Fruit fly (Drosophila melanogaster) whole organism, wandering third instar larva: ENCODE data around the gene CG33223.

ENCODE experiments used
- Abd-B ChIP-seq: fragments of >200 bp; optimal IDR thresholded peaks from 2 replicates; lab custom pipeline; 2017; ENCODE audit warnings: missing biosample characterization, missing genetic modification characterization
- CG32264 ChIP-seq: fragments of 200-800 bp; sonication (Bioruptor generic); optimal IDR thresholded peaks from 2 replicates; lab custom pipeline; 2016; ENCODE audit warnings: missing biosample characterization, missing genetic modification characterization
- Dfd ChIP-seq: fragments of >200 bp; optimal IDR thresholded peaks from 2 replicates; lab custom pipeline; 2017; ENCODE audit warnings: missing biosample characterization, missing genetic modification characterization
- Dif ChIP-seq: fragments of 200-275, 200-300 bp; sonication (Bioruptor generic); optimal IDR thresholded peaks from 2 replicates; lab custom pipeline; 2018; ENCODE audit warnings: missing biosample characterization, missing genetic modification characterization; ENCODE audit not compliant: partially characterized antibody
- HLH106 ChIP-seq: fragments of 200-800 bp; optimal IDR thresholded peaks from 3 replicates; lab custom pipeline; 2019; ENCODE audit warnings: missing biosample characterization, mild to moderate bottlenecking, missing genetic modification characterization, moderate library complexity
- Hnf4 ChIP-seq: fragments of 200-800 bp; sonication (Bioruptor generic); optimal IDR thresholded peaks from 2 replicates; lab custom pipeline; 2016; ENCODE audit warnings: missing biosample characterization, mild to moderate bottlenecking, missing genetic modification characterization
- Jra ChIP-seq: sonication (Bioruptor generic); optimal IDR thresholded peaks from 2 replicates; lab custom pipeline; 2016; ENCODE audit warnings: missing biosample characterization, missing genetic modification characterization
- Mio ChIP-seq: sonication (Bioruptor generic); optimal IDR thresholded peaks from 2 replicates; lab custom pipeline; 2016; ENCODE audit warnings: missing biosample characterization, missing genetic modification characterization
- Myc ChIP-seq: fragments of >200 bp; optimal IDR thresholded peaks from 2 replicates; lab custom pipeline; 2017
- OdsH ChIP-seq: fragments of 200-800 bp; sonication (Bioruptor generic); optimal IDR thresholded peaks from 2 replicates; lab custom pipeline; 2016; ENCODE audit warnings: missing biosample characterization, mild to moderate bottlenecking, missing genetic modification characterization
- Rel ChIP-seq, 2 experiments: fragments of 200-800 bp; sonication (Bioruptor generic) in 1 of 2; optimal IDR thresholded peaks; 2 replicates in 1 of 2; 3 replicates in 1 of 2; lab custom pipeline; 2016 to 2019; ENCODE audit warnings: mild to moderate bottlenecking in 2 of 2, missing biosample characterization in 2 of 2, missing genetic modification characterization in 2 of 2, moderate library complexity in 1 of 2
- Vsx2 ChIP-seq: fragments of 200-300, 225-300 bp; sonication (Bioruptor generic); optimal IDR thresholded peaks from 2 replicates; lab custom pipeline; 2018; ENCODE audit warnings: missing biosample characterization, missing genetic modification characterization; ENCODE audit not compliant: partially characterized antibody
- br ChIP-seq: fragments of 200-800 bp; sonication (Bioruptor generic); optimal IDR thresholded peaks from 2 replicates; lab custom pipeline; 2016; ENCODE audit warnings: missing biosample characterization, missing genetic modification characterization
- dl ChIP-seq, 2 experiments: fragments of 175-275, 200-275 bp in 1 of 2; fragments of 200-275 bp in 1 of 2; sonication (Bioruptor generic); optimal IDR thresholded peaks; lab custom pipeline; 2018; ENCODE audit warnings: mild to moderate bottlenecking in 2 of 2, missing biosample characterization in 2 of 2, missing genetic modification characterization in 2 of 2, moderate library complexity in 2 of 2; ENCODE audit not compliant: partially characterized antibody in 2 of 2, insufficient read depth in 1 of 2
- dmrt93B ChIP-seq: fragments of 200-800 bp; sonication (Bioruptor generic); optimal IDR thresholded peaks from 2 replicates; lab custom pipeline; 2018; ENCODE audit warnings: missing biosample characterization, mild to moderate bottlenecking, missing genetic modification characterization
- dsf ChIP-seq: sonication (Bioruptor generic); optimal IDR thresholded peaks from 2 replicates; lab custom pipeline; 2016; ENCODE audit warnings: missing biosample characterization, missing genetic modification characterization, borderline replicate concordance
- foxo ChIP-seq, 2 experiments: fragments of 200-800 bp; sonication (Bioruptor generic); optimal IDR thresholded peaks; 2 replicates in 1 of 2; 3 replicates in 1 of 2; lab custom pipeline; 2016 to 2017; ENCODE audit warnings: missing biosample characterization in 2 of 2, missing genetic modification characterization in 2 of 2
- h ChIP-seq: fragments of 200-800 bp; sonication (Bioruptor generic); optimal IDR thresholded peaks from 3 replicates; lab custom pipeline; 2016; ENCODE audit warnings: missing biosample characterization, mild to moderate bottlenecking, missing genetic modification characterization
- jim ChIP-seq: fragments of 175-275, 200-325 bp; sonication (Bioruptor generic); optimal IDR thresholded peaks from 2 replicates; lab custom pipeline; 2016; ENCODE audit warnings: missing biosample characterization, mild to moderate bottlenecking, missing genetic modification characterization
- lola ChIP-seq: fragments of >200 bp; optimal IDR thresholded peaks from 2 replicates; lab custom pipeline; 2017; ENCODE audit warnings: missing biosample characterization, missing genetic modification characterization
- pan ChIP-seq: fragments of >200 bp; optimal IDR thresholded peaks from 2 replicates; lab custom pipeline; 2017
- psq ChIP-seq: fragments of 200-800 bp; sonication (Bioruptor generic); optimal IDR thresholded peaks from 3 replicates; lab custom pipeline; 2017; ENCODE audit warnings: missing biosample characterization, mild to moderate bottlenecking, missing genetic modification characterization, moderate library complexity
- rgr ChIP-seq: fragments of 200-800 bp; sonication (Bioruptor generic); optimal IDR thresholded peaks from 3 replicates; lab custom pipeline; 2016; ENCODE audit warnings: missing biosample characterization, mild to moderate bottlenecking, missing genetic modification characterization
- sage ChIP-seq: fragments of 200-800 bp; sonication (Bioruptor generic); optimal IDR thresholded peaks from 2 replicates; lab custom pipeline; 2016; ENCODE audit warnings: missing biosample characterization, mild to moderate bottlenecking, missing genetic modification characterization
- tai ChIP-seq: sonication (Bioruptor generic); optimal IDR thresholded peaks from 2 replicates; lab custom pipeline; 2016; ENCODE audit warnings: missing biosample characterization, missing genetic modification characterization
- usp ChIP-seq: fragments of >200 bp; optimal IDR thresholded peaks from 2 replicates; lab custom pipeline; 2017; ENCODE audit warnings: missing biosample characterization, missing genetic modification characterization
- woc ChIP-seq: sonication (Bioruptor generic); optimal IDR thresholded peaks from 2 replicates; lab custom pipeline; 2016; ENCODE audit warnings: missing biosample characterization, mild to moderate bottlenecking, missing genetic modification characterization

The CG33223 gene

DNA sequence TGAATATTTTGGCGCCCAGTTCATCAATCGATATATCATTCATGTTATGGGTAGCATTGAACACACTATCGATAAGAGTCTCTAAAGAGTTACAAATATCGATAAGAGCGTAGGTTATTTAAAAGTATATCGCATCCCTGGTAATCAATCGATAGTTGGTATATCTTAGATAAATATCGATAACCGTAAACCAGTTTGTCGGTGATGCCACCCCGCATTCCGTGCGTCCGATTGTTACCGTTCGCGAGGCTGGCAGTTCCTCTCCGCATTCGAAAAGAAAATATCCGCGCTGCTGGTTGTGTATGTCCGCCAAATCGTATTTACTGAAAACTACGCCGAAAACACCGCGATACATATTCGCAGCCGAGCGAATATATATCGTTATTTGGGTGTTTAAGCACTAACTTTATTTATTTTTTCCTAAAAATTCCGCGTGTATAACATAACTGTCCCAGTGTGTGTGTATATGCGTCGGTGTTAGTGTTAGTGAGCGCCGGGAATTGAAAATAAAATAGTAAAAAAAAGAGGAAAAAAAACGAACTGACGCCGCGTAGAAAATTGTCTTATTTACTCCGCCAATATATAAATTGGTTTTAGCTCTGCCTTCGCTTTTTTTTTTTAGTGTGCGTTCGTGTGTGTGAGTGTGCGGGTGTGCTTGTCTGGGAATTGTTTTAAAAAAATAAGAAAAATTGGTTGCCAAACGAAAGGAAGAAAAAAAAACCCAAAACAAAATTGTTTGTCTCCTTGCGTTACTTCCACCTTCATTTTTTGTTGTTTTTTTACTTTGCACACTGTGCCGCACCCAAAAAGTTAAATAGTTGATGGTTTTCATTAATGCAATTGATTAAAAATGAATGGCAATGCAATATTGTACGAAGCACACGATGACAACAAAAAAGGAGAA, 33.7 kb upstream of the CG33223 start, which contains the start of gene Nrg (continued):
- TF ChIP-seq Vsx2 (GFP tag; lab: Kevin White, UChicago): peak; percentile 89
- TF ChIP-seq woc (GFP tag; lab: Kevin White, UChicago): no peak
- no peak for TF ChIP-seq usp (GFP tag; lab: Kevin White, UChicago)
- TF ChIP-seq Mio (GFP tag; lab: Kevin White, UChicago): no peak
- no peak for TF ChIP-seq dsf
- TF ChIP-seq dl (GFP tag; optimal IDR thresholded peaks at IDR 0.05; lab: Kevin White, UChicago; ENCODE audit: insufficient read depth in 1 of 2, partially characterized antibody in 2 of 2): no peak
- TF ChIP-seq h (GFP tag; lab: Kevin White, UChicago): peak; percentile 8
- TF ChIP-seq CG32264 (GFP tag; lab: Kevin White, UChicago): no peak
- no peak for TF ChIP-seq tai (GFP tag; lab: Kevin White, UChicago)
- TF ChIP-seq jim (GFP tag; lab: Kevin White, UChicago): no peak
- TF ChIP-seq Dif: no peak
- TF ChIP-seq, all 38 proteins: peak for 15

DNA sequence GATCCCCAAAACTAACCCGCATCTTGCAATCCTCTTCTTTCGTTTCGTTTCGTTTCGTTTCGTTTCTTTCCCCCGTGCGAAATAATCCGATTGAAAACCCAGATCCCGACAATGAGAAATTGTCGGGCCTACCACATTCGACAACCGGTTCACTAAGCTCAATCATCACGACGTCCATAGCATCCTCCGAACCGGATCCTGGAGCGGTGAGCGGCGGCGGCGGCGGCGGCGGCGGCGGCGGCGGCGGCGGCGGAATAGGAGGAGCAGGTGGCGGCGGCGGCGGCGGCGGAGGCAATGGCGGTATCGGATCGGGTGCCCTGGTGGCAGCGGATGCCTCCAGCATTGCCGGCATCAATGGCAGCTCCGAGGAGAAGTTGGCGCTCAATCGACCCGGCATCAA, 28.6 kb upstream of the CG33223 start:
- TF ChIP-seq Dif (no peak), lola (GFP tag; lab: Kevin White, UChicago) (no peak), Vsx2 (GFP tag; lab: Kevin White, UChicago) (no peak), Rel (GFP tag; optimal IDR thresholded peaks at IDR 0.05; lab: Kevin White, UChicago) (no peak), Rel (tag; optimal IDR thresholded peaks at IDR 0.05; lab: Kevin White, UChicago) (no peak), OdsH (GFP tag; lab: Kevin White, UChicago) (no peak), dl (GFP tag; optimal IDR thresholded peaks at IDR 0.05; lab: Kevin White, UChicago; ENCODE audit: insufficient read depth in 1 of 2, partially characterized antibody in 2 of 2) (no peak), psq (GFP tag; lab: Kevin White, UChicago) (no peak), tai (GFP tag; lab: Kevin White, UChicago) (no peak), dsf (no peak), br (no peak), Jra (no peak)

DNA sequence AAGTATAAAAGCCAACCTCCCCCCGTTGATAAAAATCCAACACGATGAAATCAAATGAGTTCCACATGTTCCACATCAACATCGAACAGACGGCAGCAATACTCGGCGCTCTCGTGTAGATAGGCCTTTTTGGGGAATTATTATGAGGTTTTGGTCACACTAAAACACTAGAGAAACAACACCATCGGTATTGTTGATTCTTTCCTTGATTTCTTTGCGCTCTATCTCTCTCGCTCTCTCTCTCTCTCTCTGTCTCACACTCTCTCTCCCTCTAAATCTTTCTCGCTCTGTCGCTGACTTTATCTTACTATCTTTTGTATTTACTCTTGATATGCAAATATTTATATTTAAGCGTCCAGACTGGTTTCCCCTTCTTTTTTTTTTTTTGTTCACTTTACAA, 27.0 kb upstream of the CG33223 start:
- TF ChIP-seq Hnf4 (GFP tag; lab: Kevin White, UChicago): no peak
- TF ChIP-seq dl (GFP tag; optimal IDR thresholded peaks at IDR 0.05; lab: Kevin White, UChicago; ENCODE audit: insufficient read depth in 1 of 2, partially characterized antibody in 2 of 2): no peak
- TF ChIP-seq Myc (lab: Kevin White, UChicago): no peak
- TF ChIP-seq Vsx2 (GFP tag; lab: Kevin White, UChicago): peak; percentile 68
- TF ChIP-seq foxo (GFP tag; optimal IDR thresholded peaks at IDR 0.05; lab: Kevin White, UChicago): no peak

DNA sequence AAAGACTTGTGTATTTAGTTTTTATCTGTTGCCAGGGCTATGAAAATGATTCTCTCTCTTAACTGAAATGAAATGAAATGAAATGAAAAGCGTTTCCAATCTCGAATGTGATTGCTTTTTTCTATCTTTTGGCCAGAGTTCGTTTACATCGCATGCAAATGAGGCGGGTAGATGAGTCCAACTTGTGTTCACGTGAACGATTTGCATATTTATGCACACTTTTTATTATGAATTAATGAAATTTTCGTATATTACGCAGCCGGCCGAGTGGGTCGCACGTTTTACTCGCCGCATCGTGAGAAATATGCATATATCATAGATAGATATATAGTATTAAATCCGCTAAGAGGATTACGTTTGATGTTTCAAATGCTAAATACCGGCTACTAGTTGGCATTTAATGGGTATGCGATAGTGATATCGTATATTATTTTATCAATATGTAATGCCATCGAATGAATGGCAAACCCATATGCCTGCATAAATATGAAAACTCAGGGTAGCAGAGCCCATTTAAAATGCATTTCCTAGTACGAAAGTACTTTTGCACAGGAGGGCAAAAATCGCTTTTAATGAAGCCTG, 21.4 kb upstream of the CG33223 start:
- TF ChIP-seq rgr (GFP tag; lab: Kevin White, UChicago) (no peak), dsf (no peak), dmrt93B (no peak), Vsx2 (GFP tag; lab: Kevin White, UChicago) (no peak), pan (lab: Kevin White, UChicago) (no peak), h (GFP tag; lab: Kevin White, UChicago) (no peak), HLH106 (no peak), Abd-B (GFP tag; lab: Kevin White, UChicago) (no peak), br (no peak), Myc (lab: Kevin White, UChicago) (no peak), Dfd (GFP tag; lab: Kevin White, UChicago) (no peak), sage (GFP tag; lab: Kevin White, UChicago) (no peak), Mio (GFP tag; lab: Kevin White, UChicago) (no peak), Jra (no peak), psq (GFP tag; lab: Kevin White, UChicago) (no peak), lola (GFP tag; lab: Kevin White, UChicago) (no peak)

DNA sequence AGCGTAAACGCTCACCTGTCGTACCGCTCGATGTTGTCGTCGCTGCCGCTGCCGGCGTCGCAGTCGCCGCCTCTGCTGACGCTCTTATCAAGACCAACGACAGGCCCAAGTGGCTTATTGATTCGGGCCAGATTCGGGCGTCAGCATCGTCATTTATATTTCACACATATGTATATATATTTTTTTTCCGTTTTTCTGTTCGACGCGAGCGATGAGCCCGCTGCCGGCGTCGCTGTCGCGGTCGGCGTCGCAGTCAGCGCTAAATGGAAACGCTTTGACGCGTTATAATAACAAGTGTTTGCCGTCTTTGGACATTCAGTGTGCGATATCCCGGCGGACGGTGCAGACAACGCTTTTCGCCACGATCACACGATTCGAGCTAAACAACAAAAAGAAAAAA, 18.4 kb upstream of the CG33223 start:
- no peak for TF ChIP-seq usp (GFP tag; lab: Kevin White, UChicago)
- no peak for TF ChIP-seq Abd-B (GFP tag; lab: Kevin White, UChicago)
- TF ChIP-seq Dfd (GFP tag; lab: Kevin White, UChicago): no peak
- no peak for TF ChIP-seq br
